Fruit fly (Drosophila melanogaster) whole organism, adult: ENCODE measurements around the gene Vlet.

Experiments used
- CG11617 ChIP-seq: fragments of 200-800 bp; sonication (Bioruptor generic); optimal IDR thresholded peaks from 2 replicates; lab custom pipeline; 2017; ENCODE audit warnings: mild to moderate bottlenecking, missing biosample characterization, missing genetic modification reagents, missing genetic modification characterization
- CG12768 ChIP-seq: fragments of 200-800 bp; sonication (Bioruptor generic); optimal IDR thresholded peaks from 2 replicates; lab custom pipeline; 2017; ENCODE audit warnings: missing biosample characterization, missing genetic modification characterization, mild to moderate bottlenecking, moderate library complexity, missing genetic modification reagents
- CG14711 ChIP-seq: fragments of 200-800 bp; sonication (Bioruptor generic); optimal IDR thresholded peaks from 2 replicates; lab custom pipeline; 2018; ENCODE audit warnings: missing biosample characterization, mild to moderate bottlenecking, missing genetic modification characterization, moderate library complexity
- CG1620 ChIP-seq: fragments of 200-800 bp; sonication (Bioruptor generic); optimal IDR thresholded peaks from 2 replicates; lab custom pipeline; 2016; ENCODE audit warnings: missing biosample characterization, missing genetic modification characterization
- Clk ChIP-seq: fragments of 200-800 bp; sonication (Bioruptor generic); optimal IDR thresholded peaks from 2 replicates; lab custom pipeline; 2017; ENCODE audit warnings: missing biosample characterization, missing genetic modification characterization
- Crg-1 ChIP-seq: fragments of 200-800 bp; sonication (Bioruptor generic); optimal IDR thresholded peaks from 2 replicates; lab custom pipeline; 2016; ENCODE audit warnings: missing biosample characterization, missing genetic modification characterization
- Hr96 ChIP-seq: fragments of 200-800 bp; sonication (Bioruptor generic); optimal IDR thresholded peaks from 2 replicates; lab custom pipeline; 2016; ENCODE audit warnings: missing biosample characterization, missing genetic modification characterization
- Mnt ChIP-seq: fragments of 200-800 bp; sonication (Bioruptor generic); optimal IDR thresholded peaks from 2 replicates; lab custom pipeline; 2016; ENCODE audit warnings: missing biosample characterization, mild to moderate bottlenecking, missing genetic modification characterization
- bab1 ChIP-seq: fragments of 200-800 bp; sonication (Bioruptor generic); optimal IDR thresholded peaks from 3 replicates; lab custom pipeline; 2019; ENCODE audit warnings: missing biosample characterization, mild to moderate bottlenecking, missing genetic modification characterization, moderate library complexity
- cic ChIP-seq: fragments of 200-800 bp; sonication (Bioruptor generic); optimal IDR thresholded peaks from 2 replicates; lab custom pipeline; 2017; ENCODE audit warnings: missing biosample characterization, mild to moderate bottlenecking, missing genetic modification characterization, moderate library complexity
- toe ChIP-seq: fragments of 200-800 bp; sonication (Bioruptor generic); optimal IDR thresholded peaks from 2 replicates; lab custom pipeline; 2016; ENCODE audit warnings: missing biosample characterization, missing genetic modification characterization

DNA sequence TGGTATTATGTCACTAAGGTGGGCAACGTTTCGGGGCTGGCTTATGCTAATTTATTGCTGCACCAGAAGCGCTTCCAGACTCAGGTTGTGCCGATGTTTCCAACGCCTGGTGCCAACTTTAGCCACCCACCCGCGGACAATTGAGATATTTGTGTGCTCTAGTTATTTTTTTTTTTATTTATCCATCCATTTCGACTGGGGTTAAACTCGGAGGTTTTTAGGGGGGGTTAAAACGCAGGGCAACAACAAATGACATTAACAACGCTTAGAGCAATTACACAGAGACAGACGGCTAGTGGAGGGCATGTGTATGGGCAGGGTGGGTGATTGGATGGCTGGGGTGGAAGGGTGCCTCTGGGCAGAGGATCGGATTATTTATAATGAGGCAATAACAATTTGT, 46.7 kb downstream of the Vlet start:
- no peak for TF ChIP-seq Hr96 (GFP tag; lab: Kevin White, UChicago)
- TF ChIP-seq cic (GFP tag; lab: Kevin White, UChicago): no peak
- no peak for TF ChIP-seq CG14711 (tag; lab: Kevin White, UChicago)
- TF ChIP-seq CG1620 (GFP tag; lab: Kevin White, UChicago): no peak
- no peak for TF ChIP-seq Mnt (GFP tag; lab: Kevin White, UChicago)
- no peak for TF ChIP-seq bab1 (GFP tag; lab: Kevin White, UChicago)
- no peak for TF ChIP-seq CG12768
- no peak for TF ChIP-seq toe (GFP tag; lab: Kevin White, UChicago)
- TF ChIP-seq Clk (GFP tag; lab: Kevin White, UChicago): no peak
- TF ChIP-seq CG11617 (GFP tag; lab: Kevin White, UChicago): no peak
- TF ChIP-seq Crg-1: no peak
